Worm (Caenorhabditis elegans) whole organism, late embryonic: ENCODE data around the gene srt-31.

Source experiments
- C08G9.2 ChIP-seq: sonication (generic microtip); optimal IDR thresholded peaks from 2 replicates; lab custom pipeline; 2016; ENCODE audit warnings: mild to moderate bottlenecking, missing genetic modification characterization, moderate library complexity, missing compliant biosample characterization
- C38D4.7 ChIP-seq: fragments of 200-800 bp; sonication (Bioruptor generic); optimal IDR thresholded peaks from 2 replicates; lab custom pipeline; 2018; ENCODE audit warnings: mild to moderate bottlenecking, missing genetic modification characterization, moderate library complexity, missing compliant biosample characterization
- K02D7.2 ChIP-seq: sonication (generic microtip); optimal IDR thresholded peaks from 2 replicates; lab custom pipeline; 2017; ENCODE audit warnings: mild to moderate bottlenecking, missing genetic modification characterization, missing compliant biosample characterization
- K09A11.1 ChIP-seq: sonication (generic microtip); optimal IDR thresholded peaks from 2 replicates; lab custom pipeline; 2017; ENCODE audit warnings: antibody characterized with exemption, mild to moderate bottlenecking, missing genetic modification characterization, missing compliant biosample characterization; ENCODE audit not compliant: insufficient read depth
- Y22D7AL.16 ChIP-seq: sonication (generic microtip); optimal IDR thresholded peaks from 2 replicates; lab custom pipeline; 2016; ENCODE audit warnings: missing genetic modification characterization, missing compliant biosample characterization
- ahr-1 ChIP-seq: sonication (generic microtip); optimal IDR thresholded peaks from 2 replicates; lab custom pipeline; 2016; ENCODE audit warnings: missing genetic modification characterization, missing compliant biosample characterization
- ama-1 ChIP-seq: fragments of 150-350 bp; optimal IDR thresholded peaks from 2 replicates; lab custom pipeline; 2014
- ceh-14 ChIP-seq: sonication (generic microtip); optimal IDR thresholded peaks from 2 replicates; lab custom pipeline; 2016; ENCODE audit warnings: missing genotype, missing genetic modification characterization, missing compliant biosample characterization
- ceh-19 ChIP-seq: fragments of 200-800 bp; sonication (Bioruptor generic); optimal IDR thresholded peaks from 2 replicates; lab custom pipeline; 2018; ENCODE audit warnings: mild to moderate bottlenecking, missing genetic modification characterization, missing compliant biosample characterization
- ceh-30 ChIP-seq: fragments of 150-350 bp; optimal IDR thresholded peaks from 2 replicates; lab custom pipeline; 2014; ENCODE audit warnings: missing biosample characterization, missing genetic modification characterization
- ceh-31 ChIP-seq: sonication (generic microtip); optimal IDR thresholded peaks from 2 replicates; lab custom pipeline; 2016; ENCODE audit warnings: missing genetic modification characterization, missing compliant biosample characterization
- ceh-34 ChIP-seq: sonication (generic microtip); optimal IDR thresholded peaks from 2 replicates; lab custom pipeline; 2016; ENCODE audit warnings: mild to moderate bottlenecking, missing genetic modification characterization, missing compliant biosample characterization
- ceh-45 ChIP-seq: fragments of 200-800 bp; sonication (Bioruptor generic); IDR thresholded peaks from 2 replicates; pipeline ENCODE4 v1.3.6; 2022; ENCODE audit warnings: missing genetic modification reagents, missing genetic modification characterization, missing compliant biosample characterization
- ceh-9 ChIP-seq: sonication (generic microtip); optimal IDR thresholded peaks from 2 replicates; lab custom pipeline; 2016; ENCODE audit warnings: mild to moderate bottlenecking, missing genetic modification characterization, inconsistent platforms, missing compliant biosample characterization
- dmd-4 ChIP-seq: sonication (generic microtip); optimal IDR thresholded peaks from 2 replicates; lab custom pipeline; 2016; ENCODE audit warnings: borderline replicate concordance, missing genetic modification characterization, missing compliant biosample characterization
- dve-1 ChIP-seq: sonication (generic microtip); optimal IDR thresholded peaks from 2 replicates; lab custom pipeline; 2017; ENCODE audit warnings: antibody characterized with exemption, mild to moderate bottlenecking, missing genetic modification characterization, missing compliant biosample characterization
- ets-4 ChIP-seq: sonication (generic microtip); optimal IDR thresholded peaks from 2 replicates; lab custom pipeline; 2016; ENCODE audit warnings: missing genetic modification characterization, missing compliant biosample characterization
- eyg-1 ChIP-seq: sonication (generic microtip); optimal IDR thresholded peaks from 2 replicates; lab custom pipeline; 2016; ENCODE audit warnings: missing genotype, missing genetic modification characterization, missing compliant biosample characterization
- fkh-6 ChIP-seq: sonication (generic microtip); optimal IDR thresholded peaks from 2 replicates; lab custom pipeline; 2016; ENCODE audit warnings: missing genetic modification characterization, missing compliant biosample characterization
- hlh-13 ChIP-seq: fragments of 200-800 bp; sonication (Bioruptor generic); optimal IDR thresholded peaks from 2 replicates; lab custom pipeline; 2018; ENCODE audit warnings: mild to moderate bottlenecking, missing genetic modification characterization, missing compliant biosample characterization
- hlh-15 ChIP-seq: sonication (generic microtip); optimal IDR thresholded peaks from 2 replicates; lab custom pipeline; 2016; ENCODE audit warnings: missing genetic modification characterization, missing compliant biosample characterization
- lim-6 ChIP-seq: sonication (generic microtip); optimal IDR thresholded peaks from 2 replicates; lab custom pipeline; 2016; ENCODE audit warnings: missing genetic modification characterization, missing compliant biosample characterization
- mec-3 ChIP-seq: sonication (generic microtip); optimal IDR thresholded peaks from 2 replicates; lab custom pipeline; 2016; ENCODE audit warnings: borderline replicate concordance, missing genetic modification characterization, missing compliant biosample characterization
- nfya-1 ChIP-seq: sonication (generic microtip); optimal IDR thresholded peaks from 2 replicates; lab custom pipeline; 2017; ENCODE audit warnings: missing genetic modification characterization, mild to moderate bottlenecking, missing compliant biosample characterization, antibody characterized with exemption, moderate library complexity
- nhr-11 ChIP-seq: fragments of 150-350 bp; optimal IDR thresholded peaks from 2 replicates; lab custom pipeline; 2014; ENCODE audit warnings: missing biosample characterization, missing genetic modification characterization
- nhr-232 ChIP-seq: sonication (generic microtip); optimal IDR thresholded peaks from 2 replicates; lab custom pipeline; 2016; ENCODE audit warnings: missing genetic modification characterization, missing compliant biosample characterization
- npax-4 ChIP-seq: sonication (generic microtip); optimal IDR thresholded peaks from 2 replicates; lab custom pipeline; 2016; ENCODE audit warnings: missing genetic modification characterization, missing compliant biosample characterization
- odd-2 ChIP-seq: sonication (generic microtip); optimal IDR thresholded peaks from 2 replicates; lab custom pipeline; 2017; ENCODE audit warnings: antibody characterized with exemption, mild to moderate bottlenecking, missing genetic modification characterization, missing compliant biosample characterization
- pag-3 ChIP-seq: sonication (generic microtip); optimal IDR thresholded peaks from 2 replicates; lab custom pipeline; 2016; ENCODE audit warnings: missing compliant biosample characterization, missing genetic modification characterization, borderline replicate concordance
- pat-9 ChIP-seq: fragments of 200-800 bp; sonication (Bioruptor generic); optimal IDR thresholded peaks from 2 replicates; lab custom pipeline; 2018; ENCODE audit warnings: mild to moderate bottlenecking, missing genetic modification characterization, moderate library complexity, missing compliant biosample characterization
- pax-1 ChIP-seq: fragments of 150-350 bp; optimal IDR thresholded peaks from 2 replicates; lab custom pipeline; 2014; ENCODE audit warnings: missing biosample characterization, missing genetic modification characterization
- pha-2 ChIP-seq: sonication (generic microtip); optimal IDR thresholded peaks from 2 replicates; lab custom pipeline; 2017; ENCODE audit warnings: mild to moderate bottlenecking, missing genetic modification characterization, missing compliant biosample characterization
- pqm-1 ChIP-seq: sonication (generic microtip); optimal IDR thresholded peaks from 2 replicates; lab custom pipeline; 2016; ENCODE audit warnings: missing genetic modification characterization, missing compliant biosample characterization
- pros-1 ChIP-seq: fragments of 150-350 bp; optimal IDR thresholded peaks from 2 replicates; lab custom pipeline; 2014; ENCODE audit warnings: missing biosample characterization, missing genetic modification reagents, missing genetic modification characterization
- rnt-1 ChIP-seq: sonication (generic microtip); optimal IDR thresholded peaks from 2 replicates; lab custom pipeline; 2016; ENCODE audit warnings: missing genetic modification characterization, missing compliant biosample characterization
- sox-2 ChIP-seq: fragments of 200-800 bp; sonication (Bioruptor generic); IDR thresholded peaks from 2 replicates; pipeline ENCODE4 v1.3.6; 2022; ENCODE audit warnings: missing genetic modification reagents, missing genetic modification characterization, missing compliant biosample characterization
- unc-86 ChIP-seq: sonication (generic microtip); optimal IDR thresholded peaks from 2 replicates; lab custom pipeline; 2016; ENCODE audit warnings: missing genetic modification characterization, missing compliant biosample characterization
- zip-5 ChIP-seq: sonication (generic microtip); optimal IDR thresholded peaks from 2 replicates; lab custom pipeline; 2016; ENCODE audit warnings: missing genetic modification characterization, missing compliant biosample characterization
- ztf-16 ChIP-seq: sonication (generic microtip); optimal IDR thresholded peaks from 2 replicates; lab custom pipeline; 2017; ENCODE audit warnings: missing genetic modification characterization, missing compliant biosample characterization

srt-31 gene

ce11 chrV:491432-491831 lies 18.7 kb downstream of the srt-31 start, which contains the start of gene str-196:
Gene str-196, plus strand, starts transcription at chrV:491732.
- TF ChIP-seq ceh-14 (tag; lab: Kevin White, UChicago) (no peak), K09A11.1 (tag; lab: Kevin White, UChicago) (no peak), sox-2 (GFP tag; lab: Robert Waterston, UW) (no peak), pqm-1 (tag; lab: Kevin White, UChicago) (no peak), fkh-6 (tag; lab: Kevin White, UChicago) (no peak), Y22D7AL.16 (no peak), C08G9.2 (tag; lab: Kevin White, UChicago) (no peak), ama-1 (no peak), rnt-1 (tag; lab: Kevin White, UChicago) (no peak), lim-6 (tag; lab: Kevin White, UChicago) (no peak)

ce11 chrV:494284-494683 lies 21.6 kb downstream of the srt-31 start, which contains the start of gene nhr-131:
Gene nhr-131, plus strand, starts transcription at chrV:494370.
- TF ChIP-seq ceh-9 (no peak), pat-9 (no peak), fkh-6 (tag; lab: Kevin White, UChicago) (no peak), C38D4.7 (GFP tag; lab: Kevin White, UChicago) (no peak), K02D7.2 (tag; lab: Kevin White, UChicago) (no peak)

ce11 chrV:497399-497798 lies 24.7 kb downstream of the srt-31 start, which contains the start of gene T01G6.1:
Gene T01G6.1, plus strand, starts transcription at chrV:497699.
- TF ChIP-seq nfya-1 (tag; lab: Kevin White, UChicago) (peak; percentile 37), nhr-232 (tag; lab: Kevin White, UChicago) (no peak), zip-5 (tag; lab: Kevin White, UChicago) (no peak), K02D7.2 (tag; lab: Kevin White, UChicago) (no peak), ahr-1 (tag; lab: Kevin White, UChicago) (no peak), pag-3 (no peak)

DNA sequence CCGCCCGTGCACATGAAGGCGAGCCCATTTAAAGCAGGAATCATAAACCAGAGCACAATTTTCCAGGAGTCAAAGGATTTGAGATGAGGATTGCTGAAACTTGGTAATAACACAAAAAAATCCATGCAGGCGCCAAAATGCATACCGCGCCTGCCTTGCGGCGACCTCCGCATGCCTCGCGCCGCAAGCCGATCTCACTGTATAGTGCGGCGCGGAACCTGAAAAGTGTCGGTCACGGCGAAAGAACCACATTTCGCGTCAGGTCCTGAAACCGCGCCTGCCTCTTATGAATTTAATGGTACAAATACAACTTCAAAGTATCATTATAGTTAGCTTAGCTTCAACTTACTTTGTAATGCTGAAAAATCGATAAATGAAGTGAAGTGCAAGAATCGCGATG lies 27.8 kb downstream of the srt-31 start:
- TF ChIP-seq hlh-13 (GFP tag; lab: Kevin White, UChicago) = no peak
- no peak for TF ChIP-seq hlh-15 (tag; lab: Kevin White, UChicago)
- TF ChIP-seq dmd-4 (tag; lab: Kevin White, UChicago) = no peak
- no peak for TF ChIP-seq npax-4
- TF ChIP-seq ahr-1 (tag; lab: Kevin White, UChicago) = no peak
- no peak for TF ChIP-seq pax-1 (tag; lab: Kevin White, UChicago)
- TF ChIP-seq fkh-6 (tag; lab: Kevin White, UChicago) = no peak
- TF ChIP-seq ets-4 = no peak
- no peak for TF ChIP-seq ceh-31 (tag; lab: Kevin White, UChicago)
- TF ChIP-seq ceh-30 (tag; lab: Kevin White, UChicago) = no peak
- no peak for TF ChIP-seq nhr-11
- TF ChIP-seq odd-2 (tag; lab: Kevin White, UChicago) = no peak
- no peak for TF ChIP-seq ceh-34 (tag; lab: Kevin White, UChicago)
- no peak for TF ChIP-seq K09A11.1 (tag; lab: Kevin White, UChicago)
- no peak for TF ChIP-seq mec-3 (tag; lab: Kevin White, UChicago)

ce11 chrV:501230-501629 lies 28.5 kb downstream of the srt-31 start, which contains the start of gene str-256:
Gene str-256, minus strand, starts transcription at chrV:501330.
- TF ChIP-seq pha-2 (tag; lab: Kevin White, UChicago) = no peak
- no peak for TF ChIP-seq eyg-1 (tag; lab: Kevin White, UChicago)
- TF ChIP-seq C08G9.2 (tag; lab: Kevin White, UChicago) = no peak
- no peak for TF ChIP-seq pros-1 (tag; lab: Kevin White, UChicago)
- no peak for TF ChIP-seq unc-86 (tag; lab: Kevin White, UChicago)
- no peak for TF ChIP-seq mec-3 (tag; lab: Kevin White, UChicago)
- no peak for TF ChIP-seq ztf-16 (tag; lab: Kevin White, UChicago)
- no peak for TF ChIP-seq K09A11.1 (tag; lab: Kevin White, UChicago)
- TF ChIP-seq ceh-45 (GFP tag; lab: Robert Waterston, UW) = no peak
- no peak for TF ChIP-seq ceh-34 (tag; lab: Kevin White, UChicago)
- no peak for TF ChIP-seq pag-3
- TF ChIP-seq dve-1 (tag; lab: Kevin White, UChicago) = no peak
- TF ChIP-seq ceh-19 (GFP tag; lab: Kevin White, UChicago) = no peak
